Worm (Caenorhabditis elegans) whole organism, midembryonic: ENCODE measurements around the gene C15C8.4.

ENCODE experiments used
- T22C8.4 ChIP-seq: fragments of 200-800 bp; sonication (Bioruptor generic); IDR thresholded peaks from 2 replicates; pipeline ENCODE4 v1.3.6; 2022; ENCODE audit warnings: missing genetic modification characterization, missing compliant biosample characterization
- cog-1 ChIP-seq: sonication (generic microtip); optimal IDR thresholded peaks from 2 replicates; lab custom pipeline; 2016; ENCODE audit warnings: missing genetic modification characterization, missing compliant biosample characterization

ce11 chrV:12743778-12744502 lies 3.3 kb downstream of the C15C8.4 start:
- no peak for TF ChIP-seq T22C8.4 (GFP tag; lab: Robert Waterston, UW)
- no peak for TF ChIP-seq cog-1
